Fruit fly (Drosophila melanogaster): ENCODE data around the gene Argk2.

The Argk2 gene

DNA sequence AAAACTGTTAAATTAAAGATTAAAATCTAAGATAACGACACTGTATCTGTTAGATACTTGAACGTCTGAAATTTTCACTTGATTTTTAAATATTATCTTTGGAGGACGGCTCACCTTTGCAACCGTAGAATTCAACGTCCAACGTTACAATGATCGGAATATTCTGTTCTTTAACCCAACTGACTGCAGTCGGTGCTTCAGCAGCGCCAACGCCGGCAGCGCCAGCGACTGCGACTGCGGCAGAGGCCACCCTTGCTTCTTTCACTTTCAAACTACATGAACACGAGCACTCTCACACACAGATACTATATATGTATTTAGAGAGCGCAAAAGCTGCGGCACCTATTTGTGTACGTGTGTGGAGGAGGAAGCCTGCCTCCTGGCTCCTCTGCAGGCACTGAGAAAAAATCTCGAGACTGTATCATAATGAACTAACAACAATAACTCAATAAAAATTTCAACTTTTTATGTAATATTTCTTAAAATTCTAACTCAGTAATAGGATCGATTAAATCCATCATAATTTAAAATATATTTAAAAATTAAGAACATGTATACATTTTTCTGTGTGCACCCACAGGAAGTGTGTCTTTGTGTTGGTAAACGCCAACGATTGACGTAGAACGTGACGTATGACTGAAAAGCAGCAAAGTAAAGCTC lies 10.3 kb downstream of the Argk2 start (continued):
- peak in 1 of 3 experiments; percentile 72 for TF ChIP-seq Stat92E (GFP tag; optimal IDR thresholded peaks at IDR 0.05)
- TF ChIP-seq vfl (GFP tag; optimal IDR thresholded peaks at IDR 0.05) = peak; percentile 54
- peak; percentile 89 for TF ChIP-seq NfI (GFP tag; optimal IDR thresholded peaks at IDR 0.05)
- no peak for TF ChIP-seq CG14860 (GFP tag; IDR thresholded peaks at IDR 0.05; ENCODE audit: partially characterized antibody)
- no peak for TF ChIP-seq tx (GFP tag; optimal IDR thresholded peaks at IDR 0.05)
- TF ChIP-seq mam (GFP tag; optimal IDR thresholded peaks at IDR 0.05) = peak; percentile 61
- 0 out of 2 replicates have a peak, but pooled peaks have one; percentile 30 for TF ChIP-seq crol (GFP tag; IDR thresholded peaks at IDR 0.05)
- TF ChIP-seq CG33557 (GFP tag; optimal IDR thresholded peaks at IDR 0.05) = peak; percentile 80
- TF ChIP-seq CG16813 (GFP tag; IDR thresholded peaks at IDR 0.05; ENCODE audit: partially characterized antibody) = no peak
- TF ChIP-seq CG12071 (GFP tag; optimal IDR thresholded peaks at IDR 0.05) = peak; percentile 78
- no peak for TF ChIP-seq pb (GFP tag; optimal IDR thresholded peaks at IDR 0.05)
- TF ChIP-seq CG7372 (GFP tag; IDR thresholded peaks at IDR 0.05) = peak; percentile 85
- TF ChIP-seq CG18262 (tag; optimal IDR thresholded peaks at IDR 0.05) = peak; percentile 94
- no peak for TF ChIP-seq CG14965 (GFP tag; optimal IDR thresholded peaks at IDR 0.05; ENCODE audit: borderline replicate concordance)
- no peak for TF ChIP-seq sima (GFP tag; optimal IDR thresholded peaks at IDR 0.05)
- TF ChIP-seq CHES-1-like (GFP tag; optimal IDR thresholded peaks at IDR 0.05) = peak; percentile 30
- peak; percentile 54; the same call in 1 of the 2 replicates for TF ChIP-seq Doc2 (GFP tag; IDR thresholded peaks at IDR 0.05)
- TF ChIP-seq Nf-YB (GFP tag; optimal IDR thresholded peaks at IDR 0.05) = peak; percentile 75
- TF ChIP-seq crc (GFP tag; optimal IDR thresholded peaks at IDR 0.05) = no peak
- peak; percentile 46 for TF ChIP-seq bab2 (GFP tag; optimal IDR thresholded peaks at IDR 0.05)
- TF ChIP-seq grn (GFP tag; optimal IDR thresholded peaks at IDR 0.05) = peak; percentile 7
- TF ChIP-seq gt (GFP tag; IDR thresholded peaks at IDR 0.05) = peak; percentile 73
- peak; percentile 94 for TF ChIP-seq CoRest (tag; optimal IDR thresholded peaks at IDR 0.05)
- peak; percentile 91 for TF ChIP-seq ATbp (GFP tag; optimal IDR thresholded peaks at IDR 0.05)
- TF ChIP-seq CG18599 (GFP tag; optimal IDR thresholded peaks at IDR 0.05) = peak; percentile 98
- TF ChIP-seq Rx (GFP tag; IDR thresholded peaks at IDR 0.05) = peak; percentile 77
- TF ChIP-seq CG7271 (tag; optimal IDR thresholded peaks at IDR 0.05) = no peak
- no peak for TF ChIP-seq CG4282 (GFP tag; optimal IDR thresholded peaks at IDR 0.05)
- TF ChIP-seq row (GFP tag; IDR thresholded peaks at IDR 0.05) = peak; percentile 96
- TF ChIP-seq Dip2 (GFP tag; IDR thresholded peaks at IDR 0.05) = no peak
- no peak for TF ChIP-seq Kr (GFP tag; optimal IDR thresholded peaks at IDR 0.05)
- no peak for TF ChIP-seq pita (GFP tag; optimal IDR thresholded peaks at IDR 0.05)
- peak; percentile 25 for TF ChIP-seq CG12744 (GFP tag; optimal IDR thresholded peaks at IDR 0.05)
- TF ChIP-seq Bdp1 (GFP tag; optimal IDR thresholded peaks at IDR 0.05) = peak; percentile 30
- TF ChIP-seq CG6654 (GFP tag; optimal IDR thresholded peaks at IDR 0.05) = peak; percentile 71
- TF ChIP-seq CG13894 (tag; optimal IDR thresholded peaks at IDR 0.05) = peak; percentile 96
- peak; percentile 80; the same call in 2 of the 3 replicates for TF ChIP-seq gce (GFP tag; IDR thresholded peaks at IDR 0.05)
- TF ChIP-seq peb (GFP tag; IDR thresholded peaks at IDR 0.05) = peak; percentile 78
- TF ChIP-seq CG7839 (tag; optimal IDR thresholded peaks at IDR 0.05) = peak; percentile 95
- TF ChIP-seq dimm (GFP tag; IDR thresholded peaks at IDR 0.05) = peak; percentile 70
- peak; percentile 91 for TF ChIP-seq phol (tag; optimal IDR thresholded peaks at IDR 0.05)
- TF ChIP-seq Rfx (GFP tag; IDR thresholded peaks at IDR 0.05) = peak; percentile 92
- TF ChIP-seq H15 (GFP tag; IDR thresholded peaks at IDR 0.05) = peak; percentile 84
- no peak for TF ChIP-seq Elba2 (GFP tag; optimal IDR thresholded peaks at IDR 0.05)
- peak; percentile 94 for TF ChIP-seq Xrp1 (GFP tag; IDR thresholded peaks at IDR 0.05)
- peak; percentile 11 for TF ChIP-seq Side (GFP tag; optimal IDR thresholded peaks at IDR 0.05)
- TF ChIP-seq mld (GFP tag; IDR thresholded peaks at IDR 0.05; ENCODE audit: partially characterized antibody) = no peak
- peak; percentile 75 for TF ChIP-seq exex (tag; optimal IDR thresholded peaks at IDR 0.05)
- TF ChIP-seq shn (GFP tag; optimal IDR thresholded peaks at IDR 0.05) = no peak
- peak; percentile 58 for TF ChIP-seq fd64A (GFP tag; optimal IDR thresholded peaks at IDR 0.05)
